Fruit fly (Drosophila melanogaster): ENCODE measurements around the gene CG3176.
A peak's percentile ranks its signal among the peaks of the same experiment; 100 is the strongest.

Gene CG3176

DNA sequence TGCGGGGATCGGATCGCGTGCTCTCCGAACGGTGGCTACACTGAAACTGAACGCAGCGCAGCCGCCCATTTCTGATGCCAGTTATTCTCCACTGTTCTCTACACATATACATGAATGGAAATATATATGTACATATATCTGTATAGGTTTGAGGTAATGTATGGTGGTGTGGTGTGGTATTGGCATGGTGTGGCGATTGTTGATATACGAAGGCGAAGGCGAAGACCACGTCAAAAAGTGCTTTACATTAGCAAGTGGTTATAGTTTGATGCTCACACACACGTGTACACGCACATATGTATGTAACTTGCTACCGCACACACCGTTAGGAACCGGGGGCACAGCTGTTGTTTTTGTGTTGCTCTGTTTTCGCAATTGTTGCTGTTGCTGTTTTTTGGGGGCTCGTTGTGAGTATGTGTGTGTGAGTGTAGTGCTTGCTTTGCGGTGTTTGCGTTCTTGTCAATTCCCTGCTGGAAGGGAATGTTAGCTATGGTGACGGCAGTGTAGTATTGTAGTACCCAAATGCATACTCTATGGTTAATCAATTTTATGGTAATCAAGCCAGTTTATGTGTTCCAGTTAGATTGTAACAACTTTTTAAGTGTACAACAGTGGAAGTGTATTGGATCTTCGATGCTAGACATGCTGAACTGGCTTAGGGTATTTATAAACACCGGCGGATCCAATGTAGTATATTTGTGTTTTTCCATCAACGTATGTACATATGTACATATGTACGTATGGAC is 12.0 kb downstream of the CG3176 start, which contains the start of gene CG17896 (continued):
- TF ChIP-seq Sry-δ (GFP tag; optimal IDR thresholded peaks at IDR 0.05) (peak; percentile 75), CG1529 (GFP tag; optimal IDR thresholded peaks at IDR 0.05) (peak; percentile 89), ken (GFP tag; IDR thresholded peaks at IDR 0.05) (peak; percentile 96), Pdp1 (GFP tag; optimal IDR thresholded peaks at IDR 0.05) (peak; percentile 97 to 99), CG10267 (tag; optimal IDR thresholded peaks at IDR 0.05) (peak; percentile 87), lmd (GFP tag; IDR thresholded peaks at IDR 0.05) (peak; percentile 99), CG11398 (GFP tag; optimal IDR thresholded peaks at IDR 0.05) (peak; percentile 98), al (GFP tag; IDR thresholded peaks at IDR 0.05) (peak; percentile 99), CG15011 (GFP tag; optimal IDR thresholded peaks at IDR 0.05) (peak; percentile 97), Med (GFP tag) (peak; percentile 100), Bdp1 (GFP tag; optimal IDR thresholded peaks at IDR 0.05) (peak; percentile 92), CG13287 (GFP tag; IDR thresholded peaks at IDR 0.05; ENCODE audit: partially characterized antibody) (no peak), Stat92E (GFP tag; optimal IDR thresholded peaks at IDR 0.05) (peak in 1 of 3 experiments; percentile 13), tup (GFP tag; optimal IDR thresholded peaks at IDR 0.05) (peak; percentile 96), sna (GFP tag; IDR thresholded peaks at IDR 0.05; ENCODE audit: partially characterized antibody) (no peak), CG16813 (GFP tag; IDR thresholded peaks at IDR 0.05; ENCODE audit: partially characterized antibody) (no peak), zen (tag; optimal IDR thresholded peaks at IDR 0.05) (peak; percentile 91), Doc3 (GFP tag; IDR thresholded peaks at IDR 0.05; ENCODE audit: partially characterized antibody) (0 out of 3 replicates have a peak, but pooled peaks have one; percentile 44), CG6791 (GFP tag; IDR thresholded peaks at IDR 0.05; ENCODE audit: partially characterized antibody) (no peak), CG9817 (tag; optimal IDR thresholded peaks at IDR 0.05) (peak; percentile 98), Deaf1 (tag; optimal IDR thresholded peaks at IDR 0.05) (peak; percentile 80), lab (GFP tag; optimal IDR thresholded peaks at IDR 0.05) (peak; percentile 99), az2 (GFP tag; optimal IDR thresholded peaks at IDR 0.05) (peak; percentile 94), CG12769 (tag; optimal IDR thresholded peaks at IDR 0.05) (peak; percentile 100), chm (GFP tag; IDR thresholded peaks at IDR 0.05) (peak; percentile 96), Hr51 (GFP tag; optimal IDR thresholded peaks at IDR 0.05) (peak; percentile 96 to 98), CG6254 (GFP tag; optimal IDR thresholded peaks at IDR 0.05) (peak; percentile 86), CG14014 (GFP tag; IDR thresholded peaks at IDR 0.05) (peak; percentile 99), Xbp1 (GFP tag; optimal IDR thresholded peaks at IDR 0.05) (peak; percentile 98), CG1233 (GFP tag; optimal IDR thresholded peaks at IDR 0.05) (peak; percentile 95), lilli (GFP tag; optimal IDR thresholded peaks at IDR 0.05) (peak; percentile 99), Awh (GFP tag; IDR thresholded peaks at IDR 0.05) (peak; percentile 96), Nf-YA (GFP tag; IDR thresholded peaks at IDR 0.05) (peak; percentile 91), HmgD (GFP tag; optimal IDR thresholded peaks at IDR 0.05) (peak; percentile 98), CG8944 (GFP tag; optimal IDR thresholded peaks at IDR 0.05) (peak; percentile 98), CG9727 (GFP tag; optimal IDR thresholded peaks at IDR 0.05) (peak; percentile 96), bbx (GFP tag; IDR thresholded peaks at IDR 0.05; ENCODE audit: partially characterized antibody) (no peak), CHES-1-like (GFP tag; optimal IDR thresholded peaks at IDR 0.05) (peak; percentile 99), CG6683 (GFP tag; optimal IDR thresholded peaks at IDR 0.05) (peak; percentile 93), klu (GFP tag; IDR thresholded peaks at IDR 0.05) (peak; percentile 97), psq (GFP tag; optimal IDR thresholded peaks at IDR 0.05) (peak; percentile 84), CG15601 (tag; optimal IDR thresholded peaks at IDR 0.05) (peak; percentile 88), CG9215 (GFP tag; IDR thresholded peaks at IDR 0.05) (peak; percentile 98), sens-2 (GFP tag; IDR thresholded peaks at IDR 0.05) (peak; percentile 89), CG15514 (GFP tag; optimal IDR thresholded peaks at IDR 0.05) (peak; percentile 94), CG10565 (GFP tag; optimal IDR thresholded peaks at IDR 0.05) (peak; percentile 81), CG7745 (tag; optimal IDR thresholded peaks at IDR 0.05) (peak; percentile 7)

Measured in whole organism, embryonic.